Fruit fly (Drosophila melanogaster): Measurements from ENCODE around the gene trbl.

trbl gene

dm6 chr3L:20347762-20348580, 53.4 kb downstream of the trbl start, which contains the start of the genes Rbbp5 and eRF1:
TSS of gene Rbbp5 (minus strand) at chr3L:20347942.
TSS of gene eRF1 (plus strand) at chr3L:20348355.
- no peak for TF ChIP-seq usp (GFP tag; optimal IDR thresholded peaks at IDR 0.05)
- no peak for TF ChIP-seq psq (optimal IDR thresholded peaks at IDR 0.05)
- TF ChIP-seq CG8478 (optimal IDR thresholded peaks at IDR 0.05), result no peak
- TF ChIP-seq pan (optimal IDR thresholded peaks at IDR 0.05), result no peak
- no peak for TF ChIP-seq EcR (GFP tag; optimal IDR thresholded peaks at IDR 0.05)
- TF ChIP-seq Dll (optimal IDR thresholded peaks at IDR 0.05), result no peak
